Worm (Caenorhabditis elegans): Measurements from ENCODE around the gene C07B5.4.

Gene C07B5.4

DNA sequence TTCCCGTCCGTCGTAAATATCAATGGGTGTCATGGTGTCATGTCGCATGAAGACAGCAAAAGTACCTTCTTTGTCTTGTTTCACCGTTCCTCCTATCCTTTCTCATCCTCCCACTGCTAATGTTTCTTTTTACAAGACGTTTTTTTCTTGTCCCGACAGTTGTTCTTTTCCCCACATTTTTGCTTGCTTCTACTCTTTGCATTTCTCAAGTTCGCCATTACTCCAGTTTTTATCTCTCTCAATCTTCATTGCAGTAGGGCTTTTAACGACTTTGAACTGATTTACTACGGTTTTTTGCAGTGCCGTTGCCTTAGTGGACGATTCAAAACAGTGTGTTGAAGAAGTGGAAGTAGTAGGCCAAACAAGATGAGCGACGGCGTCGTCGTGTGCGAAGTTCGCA, at the start of gene C07B5.4:
C07B5.4 (plus strand) TSS at position 301 of the 400 bp plus-strand sequence.
- no peak for TF ChIP-seq unc-62 (GFP tag; optimal IDR thresholded peaks at IDR 0.05)

DNA sequence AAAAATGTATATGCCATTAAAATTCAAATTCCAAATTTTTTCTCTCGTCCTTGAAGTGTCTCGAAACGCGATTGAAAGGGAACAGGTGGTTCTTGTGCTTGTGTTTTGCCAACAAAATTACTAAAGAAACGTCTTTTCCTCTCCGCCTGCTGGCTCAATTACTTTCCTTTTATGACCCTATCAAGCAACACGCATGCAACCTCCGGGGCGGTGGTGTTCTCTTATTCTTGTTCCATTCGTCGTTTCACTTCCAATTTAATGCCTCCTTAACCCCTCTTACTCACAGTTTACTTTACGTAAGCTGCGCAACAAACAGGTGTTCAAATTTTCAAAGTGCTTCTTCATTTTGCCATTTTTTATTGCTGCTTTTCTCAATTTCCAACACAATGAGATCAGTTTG, 45.7 kb upstream of the C07B5.4 start:
- TF ChIP-seq unc-62 (GFP tag; optimal IDR thresholded peaks at IDR 0.05), result no peak

ce11 chrX:9486160-9486559, 43.3 kb upstream of the C07B5.4 start:
- TF ChIP-seq unc-62 (GFP tag; optimal IDR thresholded peaks at IDR 0.05), result no peak

DNA sequence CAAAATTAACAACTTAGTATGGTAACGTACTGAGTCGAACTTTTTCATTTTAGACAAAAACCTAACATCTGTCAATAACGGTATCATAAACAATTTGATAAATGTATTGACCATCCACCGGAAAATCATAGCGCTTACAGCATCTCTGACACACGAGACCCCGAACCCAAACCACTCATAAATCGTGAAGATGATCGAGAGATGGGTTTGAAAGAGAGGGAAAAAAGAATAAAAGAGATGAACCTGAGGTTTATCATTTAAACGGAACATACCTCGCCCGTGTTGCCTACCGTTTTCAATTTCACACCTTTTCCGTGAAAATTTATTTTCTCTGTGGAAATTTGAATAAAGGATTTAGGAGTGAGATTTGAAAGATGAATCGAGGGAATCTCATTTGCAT, 39.9 kb upstream of the C07B5.4 start:
- TF ChIP-seq unc-62 (GFP tag; optimal IDR thresholded peaks at IDR 0.05), result no peak

- no peak for TF ChIP-seq unc-62 (GFP tag; optimal IDR thresholded peaks at IDR 0.05)
Measured at ce11 chrX:9491439-9491838, 38.0 kb upstream of the C07B5.4 start.

DNA sequence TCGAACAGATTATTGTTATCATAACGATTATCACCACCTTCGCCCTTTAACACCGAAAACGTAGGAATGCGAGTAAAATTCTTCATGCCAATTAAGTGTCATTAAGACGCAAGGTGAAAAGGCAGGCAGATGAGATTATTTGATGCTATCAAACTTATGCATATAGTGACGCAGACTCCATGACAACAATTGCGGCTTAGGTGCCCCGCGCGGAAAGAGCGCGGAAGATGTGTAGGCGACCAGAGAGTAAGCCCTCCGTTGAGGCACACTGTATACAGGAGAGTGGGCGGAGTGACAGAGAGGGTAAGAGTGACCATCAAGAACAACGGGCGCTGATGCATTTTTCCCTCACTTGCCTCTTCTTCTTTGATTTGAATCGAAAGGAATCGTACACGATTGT, 34.8 kb upstream of the C07B5.4 start:
- no peak for TF ChIP-seq unc-62 (GFP tag; optimal IDR thresholded peaks at IDR 0.05)

DNA sequence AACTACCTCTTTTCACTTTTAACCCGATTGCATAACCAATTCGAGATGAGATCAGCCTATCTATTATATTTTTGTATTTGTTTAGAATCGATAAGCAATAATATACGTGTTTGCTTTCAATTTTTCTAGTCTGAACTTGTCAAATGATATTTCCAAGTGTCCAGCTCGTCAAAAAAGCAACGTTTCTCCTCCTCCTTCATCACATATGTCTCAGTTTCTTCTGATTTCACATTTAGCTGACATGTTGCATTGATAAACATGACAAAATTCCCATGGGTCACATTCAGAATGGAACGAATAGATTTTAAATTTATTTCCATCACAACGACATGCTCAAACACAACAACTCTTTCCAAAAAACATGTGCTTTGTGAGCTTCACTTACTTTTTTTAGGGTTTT, 30.1 kb upstream of the C07B5.4 start:
- no peak for TF ChIP-seq unc-62 (GFP tag; optimal IDR thresholded peaks at IDR 0.05)

DNA sequence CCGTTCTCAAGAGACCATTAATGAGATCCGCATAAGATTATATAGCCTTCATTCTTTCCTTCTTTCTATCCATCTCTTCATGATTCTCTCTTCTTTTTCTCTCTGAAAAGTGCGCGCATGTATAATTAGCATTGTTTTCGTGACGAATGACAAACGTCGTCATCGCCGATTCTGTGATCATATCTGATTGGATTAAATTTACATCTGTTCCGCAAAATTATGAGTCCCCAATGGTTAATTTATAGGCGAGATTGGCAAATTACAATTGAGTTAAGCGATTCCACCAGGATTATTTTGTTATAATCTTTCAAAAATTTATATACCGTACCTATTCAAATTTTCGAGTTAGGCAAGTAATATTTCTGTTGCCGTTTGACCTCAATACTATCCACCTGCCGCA, 25.2 kb upstream of the C07B5.4 start:
- no peak for TF ChIP-seq unc-62 (GFP tag; optimal IDR thresholded peaks at IDR 0.05)

DNA sequence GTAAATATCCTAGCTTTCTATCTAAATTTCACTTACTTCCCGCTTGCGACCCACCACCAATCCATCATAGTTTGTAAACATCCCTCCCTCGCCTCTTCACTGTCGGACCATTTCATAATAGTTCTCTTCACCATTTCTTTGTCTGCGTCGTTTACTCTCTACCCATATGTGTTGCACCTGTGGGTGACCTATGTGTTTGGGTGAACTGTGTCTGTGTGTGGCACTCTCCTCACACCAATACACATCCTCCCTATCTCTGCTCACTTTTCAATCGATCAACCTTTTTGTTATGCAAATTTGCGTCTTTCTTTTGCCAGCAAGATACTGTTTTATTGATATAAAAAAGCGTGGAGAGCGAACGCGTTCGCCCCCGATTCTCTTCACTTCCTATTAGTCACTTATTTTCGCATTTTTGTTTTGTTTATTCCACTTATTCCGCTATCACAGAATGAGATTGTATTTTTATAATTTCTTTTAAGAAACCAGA, 24.5 kb upstream of the C07B5.4 start:
- no peak for TF ChIP-seq unc-62 (GFP tag; optimal IDR thresholded peaks at IDR 0.05)

DNA sequence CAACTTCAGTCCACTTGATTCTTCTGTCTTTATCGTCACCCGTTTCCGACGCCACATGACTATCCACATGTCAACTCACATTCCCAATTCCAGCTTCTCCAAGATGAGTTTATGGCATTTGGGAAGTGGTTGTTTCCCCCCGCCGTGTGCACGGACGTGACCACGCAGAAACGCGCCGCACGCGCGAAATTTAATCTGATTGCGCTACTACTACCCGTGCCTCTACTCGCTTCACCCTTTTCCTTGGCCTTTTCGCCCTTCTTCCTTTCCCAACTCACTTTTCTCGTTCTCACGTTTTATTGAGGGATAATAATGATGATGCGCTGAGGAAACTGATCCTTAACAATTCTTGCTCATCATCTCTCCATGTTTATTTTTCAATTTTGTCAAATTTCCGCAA, 23.1 kb upstream of the C07B5.4 start:
- TF ChIP-seq unc-62 (GFP tag; optimal IDR thresholded peaks at IDR 0.05), result no peak

DNA sequence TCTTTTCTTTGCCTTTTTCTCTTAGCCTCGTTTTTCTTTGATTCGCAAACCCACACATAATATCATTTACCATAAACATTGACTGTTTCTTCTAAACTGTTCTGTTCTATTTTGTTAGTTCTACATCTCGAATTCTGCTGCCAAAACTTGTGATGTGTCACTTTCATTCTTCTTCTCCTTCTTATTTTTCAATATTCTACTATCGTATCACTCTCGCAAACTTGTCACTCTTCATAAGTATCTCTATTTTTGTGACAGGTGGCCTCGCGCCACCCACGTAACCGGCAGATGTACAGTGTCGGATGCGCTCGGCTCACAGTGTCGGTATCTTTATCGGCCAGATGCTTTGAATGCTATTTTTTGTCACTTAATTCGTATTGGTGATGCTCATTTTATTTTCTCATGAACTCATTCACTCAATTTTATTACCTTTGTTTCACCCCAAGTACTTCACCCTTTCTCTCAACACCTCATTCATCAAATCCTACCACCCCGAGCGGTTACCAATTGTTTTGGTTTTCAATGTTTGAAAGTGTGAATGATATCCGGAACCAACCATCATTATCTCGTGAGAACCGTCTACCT, 20.9 kb upstream of the C07B5.4 start:
- TF ChIP-seq unc-62 (GFP tag; optimal IDR thresholded peaks at IDR 0.05), result no peak

- no peak for TF ChIP-seq unc-62 (GFP tag; optimal IDR thresholded peaks at IDR 0.05)
Measured at ce11 chrX:9509516-9509915, 19.9 kb upstream of the C07B5.4 start.

- no peak for TF ChIP-seq unc-62 (GFP tag; optimal IDR thresholded peaks at IDR 0.05)
Measured at ce11 chrX:9509922-9510321, 19.5 kb upstream of the C07B5.4 start.

DNA sequence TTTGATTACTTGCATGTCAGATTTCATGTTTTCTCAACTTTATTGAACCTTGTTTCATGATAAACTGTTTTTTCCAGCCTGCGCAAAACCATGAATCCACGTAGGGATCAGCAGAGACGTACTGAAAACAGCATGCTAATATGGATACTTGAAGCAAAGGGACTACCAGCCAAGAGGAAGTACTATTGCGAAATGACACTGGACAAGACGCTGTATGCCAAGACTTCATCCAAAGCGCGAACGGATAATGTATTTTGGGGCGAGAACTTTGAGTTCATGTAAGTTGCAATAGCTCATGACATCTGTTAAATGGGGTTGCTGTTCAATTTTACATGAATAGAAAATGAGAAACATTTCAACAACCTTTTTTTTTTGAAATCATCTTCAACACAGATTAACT, 19.0 kb upstream of the C07B5.4 start:
- no peak for TF ChIP-seq unc-62 (GFP tag; optimal IDR thresholded peaks at IDR 0.05)

DNA sequence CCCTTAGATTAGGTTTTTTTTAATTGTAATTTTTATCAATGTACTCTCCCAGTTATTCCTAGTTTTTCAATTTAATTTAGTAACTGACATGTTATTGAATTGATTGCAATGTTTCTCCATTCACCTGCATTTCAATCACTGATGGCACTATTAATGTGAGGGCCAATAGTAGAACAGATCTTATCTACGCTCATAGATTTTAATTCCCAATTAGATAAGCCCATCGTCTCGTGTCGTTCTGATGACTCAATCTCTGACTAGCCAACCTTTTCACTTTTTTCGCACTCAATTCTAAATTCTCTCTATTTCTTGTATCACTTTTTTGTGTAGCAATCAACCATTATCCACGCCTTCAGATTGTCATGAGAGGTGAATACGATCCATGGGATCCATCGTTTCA, 17.0 kb upstream of the C07B5.4 start:
- no peak for TF ChIP-seq unc-62 (GFP tag; optimal IDR thresholded peaks at IDR 0.05)

- no peak for TF ChIP-seq unc-62 (GFP tag; optimal IDR thresholded peaks at IDR 0.05)
Measured at ce11 chrX:9517106-9517505, 12.4 kb upstream of the C07B5.4 start, which contains the start of gene C07B5.2. C07B5.2 (minus strand) TSS chrX:9517206.

- no peak for TF ChIP-seq unc-62 (GFP tag; optimal IDR thresholded peaks at IDR 0.05)
Measured at ce11 chrX:9518719-9519118, 10.7 kb upstream of the C07B5.4 start, which contains the start of gene C07B5.6. C07B5.6 (plus strand) TSS chrX:9519019.

DNA sequence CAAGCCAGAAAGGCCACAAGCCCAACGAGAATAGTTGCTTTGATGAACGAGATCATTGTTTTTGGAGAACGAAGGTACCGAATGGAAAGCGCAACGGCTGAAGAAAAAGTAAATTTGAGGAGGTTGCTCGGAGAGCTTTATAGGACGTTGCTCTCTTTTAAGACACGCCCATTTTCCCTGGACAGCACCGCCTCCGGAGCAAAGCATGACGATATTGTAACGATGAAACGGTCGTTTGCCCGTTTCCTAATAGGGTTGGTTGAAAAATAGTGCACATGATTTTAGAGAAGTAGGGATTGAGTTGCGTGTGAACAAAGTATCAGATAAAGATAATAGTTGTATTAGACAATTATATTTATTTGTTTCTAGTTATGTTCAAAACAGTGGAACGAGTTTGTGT, 6.3 kb upstream of the C07B5.4 start, which contains the start of gene C07B5.3:
C07B5.3 (minus strand) TSS at position 101 of the 400 bp plus-strand sequence.
- TF ChIP-seq unc-62 (GFP tag; optimal IDR thresholded peaks at IDR 0.05), result no peak

Data from whole organism, dauer.